Fruit fly (Drosophila melanogaster) ovary, adult (tissue): ENCODE results near the gene Smyd4-2.

Experiments
- CG17801 ChIP-seq: fragments of 200-800 bp; optimal IDR thresholded peaks from 2 replicates; lab custom pipeline; 2019; ENCODE audit warnings: missing biosample characterization, mild to moderate bottlenecking, missing genetic modification characterization, moderate library complexity; ENCODE audit not compliant: partially characterized antibody

The Smyd4-2 gene

DNA sequence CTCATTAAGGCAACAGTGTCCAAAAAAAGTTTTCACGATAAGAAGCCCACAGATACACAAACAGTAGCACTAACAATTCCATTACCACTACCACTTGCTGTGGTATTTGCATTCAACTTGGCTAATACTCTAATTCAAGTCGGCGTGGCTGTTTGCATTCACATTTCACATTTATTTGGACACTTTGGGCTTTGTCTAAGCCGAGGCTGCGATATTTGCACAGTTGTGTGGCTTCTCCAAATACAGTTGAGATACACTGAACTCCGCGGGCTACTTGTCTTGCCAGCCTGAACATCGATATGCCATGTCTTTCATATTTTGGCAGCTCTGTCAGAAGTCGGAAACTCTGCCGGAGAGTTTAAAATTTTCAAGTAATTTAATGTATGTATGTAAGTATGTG, 51.4 kb downstream of the Smyd4-2 start:
- TF ChIP-seq CG17801 (GFP tag; lab: Kevin White, UChicago) = no peak
